Fruit fly (Drosophila melanogaster) whole organism, embryonic: Measurements from ENCODE around the gene CG14721.

ENCODE experiments used
- Abd-B ChIP-seq: fragments of 200-800 bp; sonication (Bioruptor generic); optimal IDR thresholded peaks from 2 replicates; lab custom pipeline; 2018; ENCODE audit warnings: missing biosample characterization, mild to moderate bottlenecking, missing genetic modification characterization, moderate library complexity
- Atf-2 ChIP-seq: fragments of 200-800 bp; sonication (Bioruptor generic); optimal IDR thresholded peaks from 2 replicates; lab custom pipeline; 2016; ENCODE audit warnings: missing biosample characterization, missing genetic modification characterization
- CG10462 ChIP-seq: fragments of 200-800 bp; sonication (Bioruptor generic); optimal IDR thresholded peaks from 2 replicates; lab custom pipeline; 2016; ENCODE audit warnings: missing biosample characterization, missing genetic modification characterization
- CG11085 ChIP-seq: fragments of 200-800 bp; sonication (Bioruptor generic); IDR thresholded peaks from 2 replicates; pipeline ENCODE4 v1.3.6; 2022; ENCODE audit warnings: missing biosample characterization, missing genetic modification characterization
- CG12104 ChIP-seq: fragments of 200-800 bp; sonication (Bioruptor generic); optimal IDR thresholded peaks from 3 replicates; lab custom pipeline; 2016; ENCODE audit warnings: missing biosample characterization, missing genetic modification characterization
- CG12236 ChIP-seq: fragments of 200-800 bp; sonication (Bioruptor generic); optimal IDR thresholded peaks from 2 replicates; lab custom pipeline; 2016; ENCODE audit warnings: missing biosample characterization, missing genetic modification characterization
- CG12391 ChIP-seq: fragments of 200-800 bp; sonication (Bioruptor generic); optimal IDR thresholded peaks from 3 replicates; lab custom pipeline; 2018; ENCODE audit warnings: missing biosample characterization, mild to moderate bottlenecking, missing genetic modification characterization, moderate library complexity
- CG13775 ChIP-seq: fragments of 200-800 bp; sonication (Bioruptor generic); optimal IDR thresholded peaks from 3 replicates; lab custom pipeline; 2017; ENCODE audit warnings: missing biosample characterization, mild to moderate bottlenecking, missing genetic modification characterization
- CG13894 ChIP-seq: fragments of 200-800 bp; sonication (Bioruptor generic); optimal IDR thresholded peaks from 3 replicates; lab custom pipeline; 2018; ENCODE audit warnings: missing biosample characterization, mild to moderate bottlenecking, missing genetic modification characterization, moderate library complexity
- CG14965 ChIP-seq: fragments of 200-800 bp; sonication (Bioruptor generic); optimal IDR thresholded peaks from 2 replicates; lab custom pipeline; 2016; ENCODE audit warnings: missing biosample characterization, missing genetic modification characterization, borderline replicate concordance
- CG16863 ChIP-seq: fragments of 200-800 bp; sonication (Bioruptor generic); optimal IDR thresholded peaks from 3 replicates; lab custom pipeline; 2016; ENCODE audit warnings: missing biosample characterization, missing genetic modification characterization
- CG17361 ChIP-seq: fragments of 200-800 bp; sonication (Bioruptor generic); IDR thresholded peaks from 3 replicates; pipeline ENCODE4 v1.3.6; 2022; ENCODE audit warnings: missing biosample characterization, missing genetic modification characterization
- CG2120 ChIP-seq: fragments of 200-800 bp; sonication (Bioruptor generic); optimal IDR thresholded peaks from 3 replicates; lab custom pipeline; 2016; ENCODE audit warnings: missing biosample characterization, missing genetic modification characterization
- CG2129 ChIP-seq: fragments of 200-800 bp; sonication (Bioruptor generic); IDR thresholded peaks from 2 replicates; pipeline ENCODE4 v1.3.6; 2022; ENCODE audit warnings: missing biosample characterization, missing genetic modification characterization; ENCODE audit not compliant: partially characterized antibody
- CG2202 ChIP-seq: fragments of 200-800 bp; sonication (Bioruptor generic); optimal IDR thresholded peaks from 2 replicates; lab custom pipeline; 2018; ENCODE audit warnings: missing biosample characterization, mild to moderate bottlenecking, missing genetic modification characterization
- CG3065 ChIP-seq: fragments of 200-800 bp; sonication (Bioruptor generic); optimal IDR thresholded peaks from 2 replicates; lab custom pipeline; 2016; ENCODE audit warnings: missing biosample characterization, missing genetic modification characterization
- CG33213 ChIP-seq: fragments of 200-800 bp; sonication (Bioruptor generic); optimal IDR thresholded peaks from 3 replicates; lab custom pipeline; 2016; ENCODE audit warnings: missing biosample characterization, missing genetic modification characterization
- CG34224 ChIP-seq: fragments of 200-800 bp; sonication (Bioruptor generic); IDR thresholded peaks from 3 replicates; pipeline ENCODE4 v1.3.6; 2022; ENCODE audit warnings: missing biosample characterization, missing genetic modification characterization; ENCODE audit not compliant: partially characterized antibody
- CG4360 ChIP-seq: fragments of 200-800 bp; sonication (Bioruptor generic); IDR thresholded peaks from 2 replicates; pipeline ENCODE4 v1.3.6; 2022; ENCODE audit warnings: missing biosample characterization, missing genetic modification characterization
- CG5245 ChIP-seq: fragments of 200-800 bp; sonication (Bioruptor generic); optimal IDR thresholded peaks from 3 replicates; lab custom pipeline; 2016; ENCODE audit warnings: missing biosample characterization, missing genetic modification characterization
- CG9876 ChIP-seq: fragments of 200-800 bp; sonication (Bioruptor generic); optimal IDR thresholded peaks from 2 replicates; lab custom pipeline; 2016; ENCODE audit warnings: missing biosample characterization, missing genetic modification characterization
- CTCF ChIP-seq: fragments of 200-800 bp; sonication (Bioruptor generic); optimal IDR thresholded peaks from 2 replicates; lab custom pipeline; 2017; ENCODE audit warnings: missing biosample characterization, mild to moderate bottlenecking, missing genetic modification characterization, moderate library complexity
- Chrac-16 ChIP-seq: fragments of 200-800 bp; sonication (Bioruptor generic); optimal IDR thresholded peaks from 3 replicates; lab custom pipeline; 2016; ENCODE audit warnings: missing biosample characterization, missing genetic modification characterization
- D19B ChIP-seq: fragments of 200-800 bp; sonication (Bioruptor generic); optimal IDR thresholded peaks from 2 replicates; lab custom pipeline; 2017; ENCODE audit warnings: missing biosample characterization, mild to moderate bottlenecking, missing genetic modification characterization
- Fer3 ChIP-seq: fragments of 200-800 bp; sonication (Bioruptor generic); optimal IDR thresholded peaks from 2 replicates; lab custom pipeline; 2018; ENCODE audit warnings: missing biosample characterization, mild to moderate bottlenecking, missing genetic modification characterization, moderate library complexity
- Gug ChIP-seq: fragments of 200-800 bp; sonication (Bioruptor generic); IDR thresholded peaks from 4 replicates; pipeline ENCODE4 v1.3.6; 2022; ENCODE audit warnings: missing biosample characterization, missing genetic modification characterization
- H15 ChIP-seq: fragments of 200-800 bp; sonication (Bioruptor generic); IDR thresholded peaks from 3 replicates; pipeline ENCODE4 v1.3.6; 2022; ENCODE audit warnings: missing biosample characterization, missing genetic modification characterization
- HmgZ ChIP-seq: fragments of 200-800 bp; sonication (Bioruptor generic); optimal IDR thresholded peaks from 2 replicates; lab custom pipeline; 2018; ENCODE audit warnings: missing biosample characterization, mild to moderate bottlenecking, missing genetic modification characterization
- MBD-R2 ChIP-seq: fragments of 200-800 bp; sonication (Bioruptor generic); IDR thresholded peaks from 2 replicates; pipeline ENCODE4 v1.3.6; 2022; ENCODE audit warnings: missing biosample characterization, missing genetic modification characterization
- Opbp ChIP-seq: fragments of 200-800 bp; sonication (Bioruptor generic); IDR thresholded peaks from 3 replicates; pipeline ENCODE4 v1.3.6; 2022; ENCODE audit warnings: missing biosample characterization, missing genetic modification characterization; ENCODE audit not compliant: partially characterized antibody
- Sin3A ChIP-seq: fragments of >200 bp; optimal IDR thresholded peaks from 2 replicates; lab custom pipeline; 2018
- Ssrp ChIP-seq: fragments of 200-800 bp; sonication (Bioruptor generic); optimal IDR thresholded peaks from 2 replicates; lab custom pipeline; 2018; ENCODE audit warnings: missing biosample characterization, mild to moderate bottlenecking, missing genetic modification characterization, moderate library complexity
- Vsx1 ChIP-seq: fragments of 200-800 bp; sonication (Bioruptor generic); optimal IDR thresholded peaks from 2 replicates; lab custom pipeline; 2017; ENCODE audit warnings: missing biosample characterization, mild to moderate bottlenecking, missing genetic modification characterization, missing genetic modification reagents
- amos ChIP-seq: fragments of 200-800 bp; sonication (Bioruptor generic); IDR thresholded peaks from 2 replicates; pipeline ENCODE4 v1.3.6; 2022; ENCODE audit warnings: missing biosample characterization, missing genetic modification characterization; ENCODE audit not compliant: partially characterized antibody
- emc ChIP-seq: fragments of 200-800 bp; sonication (Bioruptor generic); optimal IDR thresholded peaks from 2 replicates; lab custom pipeline; 2016; ENCODE audit warnings: missing biosample characterization, missing genetic modification characterization
- exex ChIP-seq: fragments of 200-800 bp; sonication (Bioruptor generic); optimal IDR thresholded peaks from 4 replicates; lab custom pipeline; 2018; ENCODE audit warnings: missing biosample characterization, mild to moderate bottlenecking, missing genetic modification characterization, moderate library complexity
- fd3F ChIP-seq: fragments of 200-800 bp; sonication (Bioruptor generic); optimal IDR thresholded peaks from 2 replicates; lab custom pipeline; 2018; ENCODE audit warnings: missing biosample characterization, mild to moderate bottlenecking, missing genetic modification characterization, moderate library complexity
- gcm ChIP-seq: fragments of 200-800 bp; sonication (Bioruptor generic); optimal IDR thresholded peaks from 2 replicates; lab custom pipeline; 2019; ENCODE audit warnings: missing biosample characterization, mild to moderate bottlenecking, missing genetic modification characterization, moderate library complexity
- hb ChIP-seq: fragments of 200-800 bp; sonication (Bioruptor generic); IDR thresholded peaks from 3 replicates; pipeline ENCODE4 v1.3.6; 2022; ENCODE audit warnings: missing biosample characterization, missing genetic modification characterization; ENCODE audit not compliant: partially characterized antibody
- hkb ChIP-seq, 2 experiments: fragments of 200-800 bp in 1 of 2; fragments of >200 bp in 1 of 2; sonication (Bioruptor generic) in 1 of 2; IDR thresholded peaks in 1 of 2; optimal IDR thresholded peaks in 1 of 2; 2 replicates each; pipeline versions ENCODE4 v1.3.6 to Lab custom; 2017 to 2022; ENCODE audit warnings: missing biosample characterization in 1 of 2, missing genetic modification characterization in 1 of 2
- jumu ChIP-seq: fragments of 200-800 bp; sonication (Bioruptor generic); optimal IDR thresholded peaks from 3 replicates; lab custom pipeline; 2016; ENCODE audit warnings: missing biosample characterization, missing genetic modification characterization
- kay ChIP-seq: fragments of 200-800 bp; sonication (Bioruptor generic); optimal IDR thresholded peaks from 2 replicates; lab custom pipeline; 2016; ENCODE audit warnings: missing biosample characterization, missing genetic modification characterization
- kni ChIP-seq: fragments of 200-800 bp; sonication (Bioruptor generic); optimal IDR thresholded peaks from 3 replicates; lab custom pipeline; 2017; ENCODE audit warnings: mild to moderate bottlenecking, missing biosample characterization, missing genetic modification reagents, missing genetic modification characterization
- nerfin-2 ChIP-seq: fragments of 200-800 bp; sonication (Bioruptor generic); IDR thresholded peaks from 2 replicates; pipeline ENCODE4 v1.3.6; 2022; ENCODE audit warnings: missing biosample characterization, missing genetic modification characterization; ENCODE audit not compliant: partially characterized antibody
- prd ChIP-seq, 3 experiments: fragments of >200 bp in 2 of 3; fragments of 200-800 bp in 1 of 3; sonication (Bioruptor generic) in 1 of 3; optimal IDR thresholded peaks in 2 of 3; IDR thresholded peaks in 1 of 3; 2 replicates in 2 of 3; 3 replicates in 1 of 3; pipeline versions ENCODE4 v1.3.6 to Lab custom; 2017 to 2022; ENCODE audit warnings: missing biosample characterization in 1 of 3, missing genetic modification characterization in 1 of 3
- pzg ChIP-seq: fragments of 200-800 bp; sonication (Bioruptor generic); optimal IDR thresholded peaks from 3 replicates; lab custom pipeline; 2018; ENCODE audit warnings: missing biosample characterization, mild to moderate bottlenecking, missing genetic modification characterization, moderate library complexity
- sens ChIP-seq: fragments of 200-800 bp; sonication (Bioruptor generic); peaks from one replicate; lab custom pipeline; 2016; ENCODE audit warnings: missing biosample characterization, missing genetic modification characterization
- seq ChIP-seq: fragments of 200-800 bp; sonication (Bioruptor generic); IDR thresholded peaks from 2 replicates; pipeline ENCODE4 v1.3.6; 2022; ENCODE audit warnings: missing biosample characterization, missing genetic modification characterization
- shn ChIP-seq: fragments of 200-800 bp; sonication (Bioruptor generic); optimal IDR thresholded peaks from 3 replicates; lab custom pipeline; 2016; ENCODE audit warnings: missing biosample characterization, missing genetic modification characterization
- sob ChIP-seq: fragments of 200-800 bp; sonication (Bioruptor generic); IDR thresholded peaks from 2 replicates; pipeline ENCODE4 v1.3.6; 2022; ENCODE audit warnings: missing biosample characterization, missing genetic modification characterization
- wek ChIP-seq: fragments of 200-800 bp; sonication (Bioruptor generic); optimal IDR thresholded peaks from 3 replicates; lab custom pipeline; 2018; ENCODE audit warnings: missing biosample characterization, mild to moderate bottlenecking, missing genetic modification characterization, moderate library complexity

The CG14721 gene

DNA sequence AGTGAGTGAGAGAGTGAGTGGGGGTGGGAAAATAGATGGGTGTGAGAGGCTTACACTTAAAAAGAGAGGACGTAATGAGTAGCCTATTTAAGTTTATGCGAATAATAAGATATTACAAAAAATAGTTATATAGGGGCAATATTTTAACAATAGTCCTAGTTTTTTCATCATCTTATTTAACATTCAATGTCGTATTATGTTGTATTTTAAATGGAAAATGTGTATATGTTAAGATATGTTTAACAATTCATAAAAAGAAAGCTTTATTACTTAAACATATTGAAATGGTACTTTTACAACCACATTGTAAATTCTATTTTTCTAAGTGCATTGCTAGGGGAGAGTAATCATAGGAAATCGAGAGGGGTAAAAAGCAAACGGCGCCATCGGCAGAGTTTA lies 38.8 kb downstream of the CG14721 start (continued):
- TF ChIP-seq emc (GFP tag; lab: Kevin White, UChicago) (no peak), kay (GFP tag; lab: Kevin White, UChicago) (peak; percentile 1), exex (tag; lab: Kevin White, UChicago) (peak; percentile 42), Abd-B (GFP tag; lab: Kevin White, UChicago) (peak; percentile 54), Vsx1 (GFP tag; lab: Kevin White, UChicago) (peak; percentile 11), hkb (optimal IDR thresholded peaks at IDR 0.05; lab: Kevin White, UChicago) (no peak), hkb (GFP tag; IDR thresholded peaks at IDR 0.05; lab: Robert Waterston, UW) (no peak), Opbp (GFP tag; lab: Robert Waterston, UW) (no peak), Chrac-16 (GFP tag; lab: Kevin White, UChicago) (peak; percentile 53), Atf-2 (GFP tag; lab: Kevin White, UChicago) (peak; percentile 22), sens (GFP tag; lab: Kevin White, UChicago) (peak; percentile 89), prd (optimal IDR thresholded peaks at IDR 0.05; lab: Kevin White, UChicago) (no peak), prd (GFP tag; IDR thresholded peaks at IDR 0.05; lab: Robert Waterston, UW) (peak; percentile 59), Gug (GFP tag; lab: Robert Waterston, UW) (no peak), amos (GFP tag; lab: Robert Waterston, UW) (no peak), jumu (GFP tag; lab: Kevin White, UChicago) (no peak), CG34224 (GFP tag; lab: Robert Waterston, UW) (no peak), CG2202 (tag; lab: Kevin White, UChicago) (peak; percentile 20), CG2129 (GFP tag; lab: Robert Waterston, UW) (no peak), CG14965 (no peak), CG33213 (GFP tag; lab: Kevin White, UChicago) (no peak), seq (GFP tag; lab: Robert Waterston, UW) (no peak), sob (GFP tag; lab: Robert Waterston, UW) (no peak), CG4360 (GFP tag; lab: Robert Waterston, UW) (no peak), fd3F (GFP tag; lab: Kevin White, UChicago) (peak; percentile 66), CG3065 (GFP tag; lab: Kevin White, UChicago) (peak; percentile 20), gcm (GFP tag; lab: Kevin White, UChicago) (peak; percentile 65), hb (GFP tag; lab: Robert Waterston, UW) (no peak), CG10462 (GFP tag; lab: Kevin White, UChicago) (peak; percentile 4), CG12391 (tag; lab: Kevin White, UChicago) (peak; percentile 89), CG16863 (GFP tag; lab: Kevin White, UChicago) (no peak), CG5245 (GFP tag; lab: Kevin White, UChicago) (peak; percentile 8), Ssrp (tag; lab: Kevin White, UChicago) (peak; percentile 85), Sin3A (lab: Kevin White, UChicago) (no peak), CG13775 (GFP tag; lab: Kevin White, UChicago) (peak; percentile 56), CG17361 (GFP tag; lab: Robert Waterston, UW) (peak; percentile 84), CG13894 (tag; lab: Kevin White, UChicago) (peak; percentile 77), CG9876 (no peak), CG12104 (GFP tag; lab: Kevin White, UChicago) (peak; percentile 61), D19B (GFP tag; lab: Kevin White, UChicago) (peak; percentile 18), H15 (no peak), HmgZ (peak; percentile 36), kni (no peak), nerfin-2 (GFP tag; lab: Robert Waterston, UW) (no peak), wek (GFP tag; lab: Kevin White, UChicago) (no peak), CG11085 (GFP tag; lab: Robert Waterston, UW) (no peak), Fer3 (peak; percentile 82), MBD-R2 (GFP tag; lab: Robert Waterston, UW) (no peak), CTCF (GFP tag; lab: Kevin White, UChicago) (no peak), CG2120 (GFP tag; lab: Kevin White, UChicago) (peak; percentile 82), pzg (GFP tag; lab: Kevin White, UChicago) (no peak), shn (GFP tag; lab: Kevin White, UChicago) (no peak), CG12236 (no peak)
